Fruit fly (Drosophila melanogaster) whole organism, embryonic: ENCODE measurements around the gene CG43618.

Source experiments
- Blimp-1 ChIP-seq: fragments of 200-800 bp; sonication (Bioruptor generic); optimal IDR thresholded peaks from 3 replicates; lab custom pipeline; 2018; ENCODE audit warnings: missing biosample characterization, missing genetic modification characterization, mild to moderate bottlenecking, moderate library complexity, missing genetic modification reagents
- CG11560 ChIP-seq: fragments of 200-800 bp; sonication (Bioruptor generic); IDR thresholded peaks from 3 replicates; pipeline ENCODE4 v1.3.6; 2022; ENCODE audit warnings: missing biosample characterization, missing genetic modification characterization
- CG1233 ChIP-seq: fragments of 200-800 bp; sonication (Bioruptor generic); optimal IDR thresholded peaks from 4 replicates; lab custom pipeline; 2018; ENCODE audit warnings: missing biosample characterization, mild to moderate bottlenecking, missing genetic modification characterization
- CG13424 ChIP-seq: fragments of 200-800 bp; sonication (Bioruptor generic); optimal IDR thresholded peaks from 2 replicates; lab custom pipeline; 2019; ENCODE audit warnings: missing biosample characterization, mild to moderate bottlenecking, missing genetic modification characterization, moderate library complexity
- CG14050 ChIP-seq: fragments of 200-800 bp; sonication (Bioruptor generic); IDR thresholded peaks from 3 replicates; pipeline ENCODE4 v1.3.6; 2022; ENCODE audit warnings: missing biosample characterization, missing genetic modification characterization
- CG14860 ChIP-seq: fragments of 200-800 bp; sonication (Bioruptor generic); IDR thresholded peaks from 3 replicates; pipeline ENCODE4 v1.3.6; 2022; ENCODE audit warnings: missing biosample characterization, missing genetic modification characterization; ENCODE audit not compliant: partially characterized antibody
- CG16813 ChIP-seq: fragments of 200-800 bp; sonication (Bioruptor generic); IDR thresholded peaks from 3 replicates; pipeline ENCODE4 v1.3.6; 2022; ENCODE audit warnings: missing biosample characterization, missing genetic modification characterization; ENCODE audit not compliant: partially characterized antibody
- CG17359 ChIP-seq: fragments of 200-800 bp; sonication (Bioruptor generic); optimal IDR thresholded peaks from 3 replicates; lab custom pipeline; 2018; ENCODE audit warnings: missing biosample characterization, mild to moderate bottlenecking, missing genetic modification characterization, moderate library complexity
- CG17612 ChIP-seq: fragments of 200-800 bp; sonication (Bioruptor generic); IDR thresholded peaks from 2 replicates; pipeline ENCODE4 v1.3.6; 2022; ENCODE audit warnings: missing biosample characterization, missing genetic modification characterization
- CG17829 ChIP-seq: fragments of 200-800 bp; optimal IDR thresholded peaks from 2 replicates; lab custom pipeline; 2019; ENCODE audit warnings: missing biosample characterization, mild to moderate bottlenecking, missing genetic modification characterization, moderate library complexity
- CG30020 ChIP-seq: fragments of 200-800 bp; optimal IDR thresholded peaks from 2 replicates; lab custom pipeline; 2019; ENCODE audit warnings: missing biosample characterization, mild to moderate bottlenecking, missing genetic modification characterization, moderate library complexity
- CG30403 ChIP-seq: fragments of 200-800 bp; sonication (Bioruptor generic); optimal IDR thresholded peaks from 3 replicates; lab custom pipeline; 2016; ENCODE audit warnings: missing biosample characterization, missing genetic modification characterization
- CG31441 ChIP-seq: fragments of 200-800 bp; sonication (Bioruptor generic); IDR thresholded peaks from 2 replicates; pipeline ENCODE4 v1.3.6; 2022; ENCODE audit warnings: missing biosample characterization, missing genetic modification characterization
- CG32767 ChIP-seq: fragments of 200-800 bp; sonication (Bioruptor generic); IDR thresholded peaks from 2 replicates; pipeline ENCODE4 v1.3.6; 2022; ENCODE audit warnings: missing biosample characterization, missing genetic modification characterization
- CG3726 ChIP-seq: fragments of 200-800 bp; sonication (Bioruptor generic); IDR thresholded peaks from 3 replicates; pipeline ENCODE4, ENCODE4 v1.3.6; 2022; ENCODE audit warnings: missing biosample characterization, missing genetic modification characterization
- CG4617 ChIP-seq: fragments of 200-800 bp; sonication (Bioruptor generic); optimal IDR thresholded peaks from 3 replicates; lab custom pipeline; 2016; ENCODE audit warnings: missing biosample characterization, missing genetic modification characterization, borderline replicate concordance
- CG5953 ChIP-seq: fragments of 200-800 bp; sonication (Bioruptor generic); IDR thresholded peaks from 2 replicates; pipeline ENCODE4 v1.3.6; 2022; ENCODE audit warnings: missing biosample characterization, missing genetic modification characterization
- CG8290 ChIP-seq, 3 experiments: fragments of 200-800 bp; sonication (Bioruptor generic); optimal IDR thresholded peaks; 2 replicates each; lab custom pipeline; 2016 to 2019; ENCODE audit warnings: missing biosample characterization in 3 of 3, missing genetic modification characterization in 3 of 3, mild to moderate bottlenecking in 2 of 3, moderate library complexity in 1 of 3
- CG8388 ChIP-seq: fragments of 200-800 bp; sonication (Bioruptor generic); optimal IDR thresholded peaks from 2 replicates; lab custom pipeline; 2019; ENCODE audit warnings: missing biosample characterization, mild to moderate bottlenecking, missing genetic modification characterization, moderate library complexity
- CG9437 ChIP-seq: fragments of 200-800 bp; sonication (Bioruptor generic); optimal IDR thresholded peaks from 2 replicates; lab custom pipeline; 2018; ENCODE audit warnings: missing biosample characterization, mild to moderate bottlenecking, missing genetic modification characterization
- D19A ChIP-seq: fragments of 200-800 bp; optimal IDR thresholded peaks from 3 replicates; lab custom pipeline; 2019; ENCODE audit warnings: missing biosample characterization, mild to moderate bottlenecking, missing genetic modification characterization, moderate library complexity
- Doc3 ChIP-seq: fragments of 200-800 bp; sonication (Bioruptor generic); IDR thresholded peaks from 3 replicates; pipeline ENCODE4 v1.3.6; 2022; ENCODE audit warnings: missing biosample characterization, missing genetic modification characterization; ENCODE audit not compliant: partially characterized antibody
- Dref ChIP-seq: fragments of 200-800 bp; sonication (Bioruptor generic); IDR thresholded peaks from 2 replicates; pipeline ENCODE4 v1.3.6; 2022; ENCODE audit warnings: missing biosample characterization, missing genetic modification characterization
- Fer1 ChIP-seq: fragments of 200-800 bp; sonication (Bioruptor generic); optimal IDR thresholded peaks from 2 replicates; lab custom pipeline; 2017; ENCODE audit warnings: missing biosample characterization, mild to moderate bottlenecking, missing genetic modification characterization
- Fer2 ChIP-seq: fragments of 200-800 bp; sonication (Bioruptor generic); optimal IDR thresholded peaks from 2 replicates; lab custom pipeline; 2018; ENCODE audit warnings: missing biosample characterization, mild to moderate bottlenecking, missing genetic modification characterization, moderate library complexity
- H15 ChIP-seq: fragments of 200-800 bp; sonication (Bioruptor generic); IDR thresholded peaks from 3 replicates; pipeline ENCODE4 v1.3.6; 2022; ENCODE audit warnings: missing biosample characterization, missing genetic modification characterization
- Kr ChIP-seq: fragments of 200-800 bp; sonication (Bioruptor generic); optimal IDR thresholded peaks from 2 replicates; lab custom pipeline; 2017; ENCODE audit warnings: missing biosample characterization, mild to moderate bottlenecking, missing genetic modification characterization
- Lhr ChIP-seq: fragments of 200-800 bp; sonication (Bioruptor generic); optimal IDR thresholded peaks from 3 replicates; lab custom pipeline; 2017; ENCODE audit warnings: mild to moderate bottlenecking, missing biosample characterization, missing genetic modification reagents, missing genetic modification characterization
- Neu2 ChIP-seq: fragments of 200-800 bp; sonication (Bioruptor generic); optimal IDR thresholded peaks from 3 replicates; lab custom pipeline; 2016; ENCODE audit warnings: missing biosample characterization, missing genetic modification characterization, borderline replicate concordance
- Poxn ChIP-seq: fragments of 200-800 bp; sonication (Bioruptor generic); IDR thresholded peaks from 2 replicates; pipeline ENCODE4 v1.3.6; 2022; ENCODE audit warnings: missing biosample characterization, missing genetic modification characterization
- Sox100B ChIP-seq: fragments of 200-800 bp; sonication (Bioruptor generic); optimal IDR thresholded peaks from 3 replicates; lab custom pipeline; 2018; ENCODE audit warnings: missing biosample characterization, mild to moderate bottlenecking, missing genetic modification characterization
- Trl ChIP-seq, 3 experiments: fragments of >200 bp in 2 of 3; fragments of 200-800 bp in 1 of 3; sonication (Bioruptor generic) in 1 of 3; optimal IDR thresholded peaks; 2 replicates in 1 of 3; 3 replicates in 2 of 3; lab custom pipeline; 2016 to 2017; ENCODE audit warnings: missing biosample characterization in 1 of 3, missing genetic modification characterization in 1 of 3
- YL-1 ChIP-seq: fragments of 200-800 bp; sonication (Bioruptor generic); optimal IDR thresholded peaks from 3 replicates; lab custom pipeline; 2017; ENCODE audit warnings: missing biosample characterization, mild to moderate bottlenecking, missing genetic modification characterization
- al ChIP-seq: fragments of 200-800 bp; sonication (Bioruptor generic); IDR thresholded peaks from 2 replicates; pipeline ENCODE4 v1.3.6; 2022; ENCODE audit warnings: missing biosample characterization, missing genetic modification characterization
- amos ChIP-seq: fragments of 200-800 bp; sonication (Bioruptor generic); IDR thresholded peaks from 2 replicates; pipeline ENCODE4 v1.3.6; 2022; ENCODE audit warnings: missing biosample characterization, missing genetic modification characterization; ENCODE audit not compliant: partially characterized antibody
- btn ChIP-seq: fragments of 200-800 bp; sonication (Bioruptor generic); optimal IDR thresholded peaks from 2 replicates; lab custom pipeline; 2016; ENCODE audit warnings: missing biosample characterization, missing genetic modification characterization
- crc ChIP-seq: fragments of 200-800 bp; sonication (Bioruptor generic); optimal IDR thresholded peaks from 2 replicates; lab custom pipeline; 2016; ENCODE audit warnings: missing biosample characterization, missing genetic modification characterization
- grau ChIP-seq: fragments of 200-800 bp; optimal IDR thresholded peaks from 3 replicates; lab custom pipeline; 2019; ENCODE audit warnings: missing biosample characterization, mild to moderate bottlenecking, missing genetic modification characterization, moderate library complexity
- gro ChIP-seq: fragments of 200-800 bp; sonication (Bioruptor generic); optimal IDR thresholded peaks from 2 replicates; lab custom pipeline; 2016; ENCODE audit warnings: missing biosample characterization, missing genetic modification characterization
- hkb ChIP-seq, 2 experiments: fragments of 200-800 bp in 1 of 2; fragments of >200 bp in 1 of 2; sonication (Bioruptor generic) in 1 of 2; IDR thresholded peaks in 1 of 2; optimal IDR thresholded peaks in 1 of 2; 2 replicates each; pipeline versions ENCODE4 v1.3.6 to Lab custom; 2017 to 2022; ENCODE audit warnings: missing biosample characterization in 1 of 2, missing genetic modification characterization in 1 of 2
- lmd ChIP-seq: fragments of 200-800 bp; sonication (Bioruptor generic); IDR thresholded peaks from 2 replicates; pipeline ENCODE4 v1.3.6; 2022; ENCODE audit warnings: missing biosample characterization, missing genetic modification characterization
- nerfin-1 ChIP-seq: fragments of 200-800 bp; sonication (Bioruptor generic); optimal IDR thresholded peaks from 3 replicates; lab custom pipeline; 2019; ENCODE audit warnings: missing biosample characterization, mild to moderate bottlenecking, missing genetic modification characterization, moderate library complexity
- odd ChIP-seq: fragments of 200-800 bp; sonication (Bioruptor generic); optimal IDR thresholded peaks from 2 replicates; lab custom pipeline; 2017; ENCODE audit warnings: missing biosample characterization, mild to moderate bottlenecking, missing genetic modification characterization
- phol ChIP-seq: fragments of 200-800 bp; sonication (Bioruptor generic); optimal IDR thresholded peaks from 3 replicates; lab custom pipeline; 2018; ENCODE audit warnings: missing biosample characterization, mild to moderate bottlenecking, missing genetic modification characterization, moderate library complexity
- pum ChIP-seq: fragments of 200-800 bp; sonication (Bioruptor generic); optimal IDR thresholded peaks from 2 replicates; lab custom pipeline; 2016; ENCODE audit warnings: missing biosample characterization, missing genetic modification characterization
- sd ChIP-seq: fragments of 200-800 bp; sonication (Bioruptor generic); optimal IDR thresholded peaks from 3 replicates; lab custom pipeline; 2018; ENCODE audit warnings: missing biosample characterization, mild to moderate bottlenecking, missing genetic modification characterization, moderate library complexity
- sisA ChIP-seq: fragments of 200-800 bp; sonication (Bioruptor generic); IDR thresholded peaks from 2 replicates; pipeline ENCODE4 v1.3.6; 2022; ENCODE audit warnings: missing biosample characterization, missing genetic modification characterization
- twi ChIP-seq: fragments of 200-800 bp; optimal IDR thresholded peaks from 2 replicates; lab custom pipeline; 2019; ENCODE audit warnings: missing biosample characterization, mild to moderate bottlenecking, missing genetic modification characterization, moderate library complexity
- yki ChIP-seq: fragments of >200 bp; optimal IDR thresholded peaks from 3 replicates; lab custom pipeline; 2018

CG43618 gene

DNA sequence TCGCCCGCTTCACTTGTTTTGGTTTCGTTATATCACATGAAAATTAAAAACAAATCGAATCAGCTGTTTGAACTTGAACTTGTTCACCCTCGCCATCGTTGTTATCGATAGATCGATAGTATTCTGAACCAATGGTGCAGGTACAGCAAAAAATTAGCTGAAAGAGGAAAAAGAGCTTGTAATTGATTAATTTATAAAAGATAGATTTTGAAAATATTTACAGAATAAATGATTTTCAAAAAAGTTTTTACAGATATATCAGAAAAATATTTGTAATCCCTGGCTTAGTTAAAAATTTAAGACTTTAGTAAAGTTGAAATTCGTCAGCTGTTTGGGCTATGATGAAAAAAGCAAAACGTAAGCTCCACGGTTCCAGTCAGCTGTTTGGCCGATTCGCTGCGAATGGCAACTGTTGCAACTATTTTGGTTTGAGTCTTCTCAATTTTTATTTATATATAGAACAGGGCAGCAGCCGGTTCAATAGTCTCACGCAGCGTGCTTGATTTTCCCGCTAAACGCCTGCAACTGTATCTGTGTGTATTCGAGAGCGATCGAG is 16.0 kb upstream of the CG43618 start, which contains the start of the genes CG11035 and unc-45 (continued):
- peak; percentile 68 for TF ChIP-seq Doc3 (GFP tag; lab: Robert Waterston, UW)
- TF ChIP-seq YL-1, result peak; percentile 61
- TF ChIP-seq CG30403 (GFP tag; lab: Kevin White, UChicago), result peak; percentile 34
- peak; percentile 38 for TF ChIP-seq Fer2 (tag; lab: Kevin White, UChicago)
- TF ChIP-seq H15 (GFP tag; lab: Robert Waterston, UW), result no peak
- peak; percentile 43 for TF ChIP-seq Blimp-1 (GFP tag; lab: Kevin White, UChicago)
- peak; percentile 77 for TF ChIP-seq amos
- peak; percentile 31 for TF ChIP-seq Fer1
- TF ChIP-seq CG32767 (GFP tag; lab: Robert Waterston, UW), result 0 out of 2 replicates have a peak, but pooled peaks have one; percentile 14
- TF ChIP-seq crc (GFP tag; lab: Kevin White, UChicago), result peak; percentile 16
- peak; percentile 64 for TF ChIP-seq CG17829 (tag; lab: Kevin White, UChicago)
- TF ChIP-seq odd, result no peak
- TF ChIP-seq Lhr (GFP tag; lab: Kevin White, UChicago), result peak; percentile 35
- TF ChIP-seq CG31441 (GFP tag; lab: Robert Waterston, UW), result peak; percentile 60
- TF ChIP-seq yki, result no peak
- TF ChIP-seq grau (tag; lab: Kevin White, UChicago), result peak; percentile 58
- peak; percentile 82 for TF ChIP-seq Dref (GFP tag; lab: Robert Waterston, UW)
- peak; percentile 41 for TF ChIP-seq D19A (tag; lab: Kevin White, UChicago)
- no peak for TF ChIP-seq CG14050 (GFP tag; lab: Robert Waterston, UW)
- TF ChIP-seq Kr (GFP tag; lab: Kevin White, UChicago), result no peak
- peak; percentile 39 for TF ChIP-seq sisA (GFP tag; lab: Robert Waterston, UW)
- TF ChIP-seq gro, result peak; percentile 59
- TF ChIP-seq CG4617, result no peak
- TF ChIP-seq CG3726, result no peak
- TF ChIP-seq sd (tag; lab: Kevin White, UChicago), result no peak
- no peak for TF ChIP-seq CG17359 (tag; lab: Kevin White, UChicago)
- TF ChIP-seq Neu2, result no peak
- peak; percentile 33 for TF ChIP-seq CG30020 (tag; lab: Kevin White, UChicago)
- TF ChIP-seq Trl (optimal IDR thresholded peaks at IDR 0.05; lab: Kevin White, UChicago), result no peak
- no peak for TF ChIP-seq Trl (GFP tag; optimal IDR thresholded peaks at IDR 0.05; lab: Kevin White, UChicago)
- TF ChIP-seq al (GFP tag; lab: Robert Waterston, UW), result peak; percentile 35; the same call in 1 of the 2 replicates
- TF ChIP-seq Sox100B (GFP tag; lab: Kevin White, UChicago), result peak; percentile 49
- peak; percentile 71 for TF ChIP-seq phol
- TF ChIP-seq CG11560, result no peak
- TF ChIP-seq pum (GFP tag; lab: Kevin White, UChicago), result peak; percentile 50
- TF ChIP-seq CG5953 (GFP tag; lab: Robert Waterston, UW), result no peak
- no peak for TF ChIP-seq Poxn
- TF ChIP-seq nerfin-1, result peak; percentile 34
- peak; percentile 60 for TF ChIP-seq CG13424 (tag; lab: Kevin White, UChicago)
- peak; percentile 75 for TF ChIP-seq CG14860 (GFP tag; lab: Robert Waterston, UW)
- TF ChIP-seq CG8290 (GFP tag; optimal IDR thresholded peaks at IDR 0.05; lab: Kevin White, UChicago), result peak; percentile 68
- TF ChIP-seq CG8290 (tag; optimal IDR thresholded peaks at IDR 0.05; lab: Kevin White, UChicago), result no peak
- peak; percentile 15 for TF ChIP-seq CG1233 (GFP tag; lab: Kevin White, UChicago)
- peak; percentile 76 for TF ChIP-seq CG16813 (GFP tag; lab: Robert Waterston, UW)
- no peak for TF ChIP-seq CG8388 (GFP tag; lab: Kevin White, UChicago)
- peak; percentile 15; the same call in 1 of the 2 replicates for TF ChIP-seq lmd (GFP tag; lab: Robert Waterston, UW)
- no peak for TF ChIP-seq btn (GFP tag; lab: Kevin White, UChicago)
- TF ChIP-seq CG9437, result peak; percentile 90
- TF ChIP-seq twi (tag; lab: Kevin White, UChicago), result peak; percentile 39
- no peak for TF ChIP-seq hkb (optimal IDR thresholded peaks at IDR 0.05; lab: Kevin White, UChicago)
- TF ChIP-seq hkb (GFP tag; IDR thresholded peaks at IDR 0.05; lab: Robert Waterston, UW), result no peak
- no peak for TF ChIP-seq CG17612 (GFP tag; lab: Robert Waterston, UW)
